Fruit fly (Drosophila melanogaster): ENCODE results near the gene pot.

pot gene

DNA sequence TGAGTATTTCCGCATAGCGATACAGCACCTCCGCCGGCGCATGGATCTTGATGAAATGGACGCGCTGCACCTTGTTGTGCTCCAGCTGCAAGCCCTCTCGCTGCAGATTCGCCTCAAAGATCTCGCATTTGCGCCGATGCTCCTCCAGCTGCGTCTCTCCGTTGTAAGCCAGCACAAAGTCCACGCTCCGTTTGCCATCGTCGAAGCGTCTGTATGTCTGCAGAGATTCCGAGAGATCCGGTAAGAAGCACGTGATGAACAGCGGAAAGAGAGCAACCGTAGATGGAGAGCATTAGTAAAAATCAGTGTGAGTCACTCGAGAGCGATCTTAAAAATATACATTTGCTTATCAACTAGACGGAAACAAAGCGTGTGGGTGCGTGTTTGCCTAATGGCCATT is 35.4 kb downstream of the pot start:
- TF ChIP-seq CG11617 (GFP tag; optimal IDR thresholded peaks at IDR 0.05) (no peak), Mnt (GFP tag; optimal IDR thresholded peaks at IDR 0.05) (no peak), kay (GFP tag; ENCODE audit: borderline replicate concordance) (no peak), toe (GFP tag; optimal IDR thresholded peaks at IDR 0.05) (no peak), CG7045 (GFP tag; optimal IDR thresholded peaks at IDR 0.05) (no peak), ovo (GFP tag; optimal IDR thresholded peaks at IDR 0.05) (no peak), cic (GFP tag; optimal IDR thresholded peaks at IDR 0.05) (no peak), cnc (optimal IDR thresholded peaks at IDR 0.05) (no peak), CG5204 (GFP tag; optimal IDR thresholded peaks at IDR 0.05) (no peak)

DNA sequence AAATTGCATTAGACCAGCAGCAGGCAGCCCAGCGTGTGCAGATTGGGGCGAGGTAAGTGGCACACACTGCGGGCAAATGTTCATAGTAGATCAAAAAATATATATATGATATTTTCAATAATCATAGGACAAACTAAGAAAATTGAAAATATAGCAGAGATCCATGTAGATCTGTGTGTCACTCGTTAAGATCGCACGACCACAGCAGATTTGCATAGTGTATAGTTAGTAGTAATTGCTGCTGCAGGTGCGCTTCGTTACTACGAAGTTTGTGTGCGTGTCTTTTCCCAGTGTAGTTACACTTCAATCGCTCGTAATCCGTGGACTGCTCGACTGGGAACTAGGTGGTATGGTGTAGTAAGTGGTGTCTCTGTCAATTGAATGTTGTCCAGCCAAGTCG is 39.9 kb downstream of the pot start, which contains the start of gene CG10352:
Gene CG10352 (minus strand): TSS at position 4 of the 400 bp plus-strand sequence.
- TF ChIP-seq CG12768 (GFP tag; optimal IDR thresholded peaks at IDR 0.05) (peak; percentile 31), Clk (GFP tag; optimal IDR thresholded peaks at IDR 0.05) (no peak), CG11617 (GFP tag; optimal IDR thresholded peaks at IDR 0.05) (peak; percentile 22), CG7045 (GFP tag; optimal IDR thresholded peaks at IDR 0.05) (no peak), Mnt (GFP tag; optimal IDR thresholded peaks at IDR 0.05) (peak; percentile 30), tj (GFP tag; optimal IDR thresholded peaks at IDR 0.05) (peak; percentile 20), toe (GFP tag; optimal IDR thresholded peaks at IDR 0.05) (no peak), CG7101 (tag; optimal IDR thresholded peaks at IDR 0.05) (peak; percentile 23), kay (GFP tag; ENCODE audit: borderline replicate concordance) (no peak), CG33017 (tag; optimal IDR thresholded peaks at IDR 0.05) (no peak), pad (GFP tag; optimal IDR thresholded peaks at IDR 0.05) (no peak), cic (GFP tag; optimal IDR thresholded peaks at IDR 0.05) (no peak), Crg-1 (GFP tag; optimal IDR thresholded peaks at IDR 0.05) (no peak), cnc (optimal IDR thresholded peaks at IDR 0.05) (no peak), CG5204 (GFP tag; optimal IDR thresholded peaks at IDR 0.05) (no peak), CG1620 (GFP tag; optimal IDR thresholded peaks at IDR 0.05) (no peak), bab1 (GFP tag; optimal IDR thresholded peaks at IDR 0.05) (no peak), CG14711 (tag; optimal IDR thresholded peaks at IDR 0.05) (no peak), Hr96 (GFP tag; optimal IDR thresholded peaks at IDR 0.05) (no peak), ovo (GFP tag; optimal IDR thresholded peaks at IDR 0.05) (no peak)

DNA sequence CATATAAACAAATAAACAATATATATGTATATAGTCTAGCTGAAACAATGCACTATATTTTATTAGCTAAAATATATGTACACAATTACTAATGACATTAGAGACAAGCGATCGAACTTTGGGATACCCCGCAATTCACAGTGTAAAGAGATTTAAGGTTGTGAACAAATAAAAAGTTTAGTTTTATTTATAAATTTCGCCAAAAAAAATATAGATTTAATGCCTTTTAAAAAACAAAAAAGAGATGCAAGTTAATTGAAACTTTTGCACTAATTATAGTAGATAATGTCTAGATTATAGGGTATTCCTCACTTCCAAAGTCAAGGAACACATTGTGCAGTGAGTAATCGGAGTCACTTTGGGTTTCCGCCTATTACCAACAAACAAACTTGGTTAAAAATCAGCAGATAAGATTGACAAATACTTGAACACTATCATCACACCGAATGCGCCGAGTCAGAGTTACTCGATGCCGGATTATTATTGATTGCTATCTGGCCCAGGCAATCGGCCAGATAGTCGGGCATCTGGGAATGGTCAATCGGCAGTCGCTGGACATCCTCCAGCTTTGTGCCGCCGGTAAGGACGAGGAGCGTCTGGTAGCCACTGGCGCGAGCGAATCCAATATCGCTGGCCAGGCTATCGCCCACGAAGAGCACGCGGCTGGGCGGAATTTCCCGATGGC is 41.8 kb downstream of the pot start:
- peak; percentile 35 for TF ChIP-seq CG7101 (tag; optimal IDR thresholded peaks at IDR 0.05)
- TF ChIP-seq Hr96 (GFP tag; optimal IDR thresholded peaks at IDR 0.05), result no peak
- TF ChIP-seq CG33017 (tag; optimal IDR thresholded peaks at IDR 0.05), result no peak
- no peak for TF ChIP-seq cic (GFP tag; optimal IDR thresholded peaks at IDR 0.05)
- TF ChIP-seq CG11617 (GFP tag; optimal IDR thresholded peaks at IDR 0.05), result peak; percentile 3

DNA sequence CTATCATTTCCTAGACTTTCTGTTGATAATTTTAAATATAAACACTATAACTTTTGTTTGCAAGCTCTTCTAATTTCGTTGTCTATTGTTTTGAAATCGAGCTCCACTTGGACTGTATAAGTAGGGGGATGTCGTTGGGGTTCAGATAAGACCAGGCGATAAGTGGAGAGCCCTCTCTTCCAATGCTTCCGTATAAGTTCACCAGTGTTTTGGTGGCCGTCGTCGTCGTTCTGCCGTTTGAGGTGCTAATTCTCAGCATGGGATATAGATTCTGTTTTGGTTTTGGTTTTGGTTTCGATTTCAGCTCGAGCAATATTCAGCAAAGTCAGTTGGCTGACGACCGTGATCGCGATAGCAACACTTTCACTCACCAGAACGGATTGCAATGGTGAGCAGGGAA is 43.9 kb downstream of the pot start, which contains the start of gene CG15739:
Gene CG15739 (plus strand): TSS at position 204 of the 400 bp plus-strand sequence.
- TF ChIP-seq pad (GFP tag; optimal IDR thresholded peaks at IDR 0.05) (peak; percentile 95), bab1 (GFP tag; optimal IDR thresholded peaks at IDR 0.05) (no peak), cic (GFP tag; optimal IDR thresholded peaks at IDR 0.05) (peak; percentile 9), Mnt (GFP tag; optimal IDR thresholded peaks at IDR 0.05) (peak; percentile 17)

DNA sequence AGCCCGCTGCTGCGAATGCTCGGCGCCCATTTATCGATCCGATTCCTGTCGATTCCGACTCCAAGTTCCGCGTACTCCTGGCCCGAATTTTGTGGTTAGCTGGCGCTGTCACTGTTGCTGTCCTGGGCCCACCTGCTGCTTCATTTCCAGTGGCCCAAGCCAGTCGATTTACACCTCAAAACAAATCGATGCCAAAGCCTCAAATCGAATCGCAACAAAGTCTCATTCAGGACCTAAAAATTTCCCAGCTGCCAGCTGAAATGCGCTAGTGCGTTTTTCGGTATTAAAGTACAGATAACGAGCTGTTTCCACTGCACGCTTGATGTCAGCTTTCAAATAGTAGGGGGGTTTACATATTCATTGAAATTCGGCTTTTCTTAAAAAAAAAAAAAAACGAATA is 44.5 kb downstream of the pot start, which contains the start of gene BORCS5:
Gene BORCS5 (minus strand): TSS at position 263 of the 400 bp plus-strand sequence.
- TF ChIP-seq toe (GFP tag; optimal IDR thresholded peaks at IDR 0.05), result no peak
- TF ChIP-seq Mnt (GFP tag; optimal IDR thresholded peaks at IDR 0.05), result no peak
- peak; percentile 18 for TF ChIP-seq CG1620 (GFP tag; optimal IDR thresholded peaks at IDR 0.05)

DNA sequence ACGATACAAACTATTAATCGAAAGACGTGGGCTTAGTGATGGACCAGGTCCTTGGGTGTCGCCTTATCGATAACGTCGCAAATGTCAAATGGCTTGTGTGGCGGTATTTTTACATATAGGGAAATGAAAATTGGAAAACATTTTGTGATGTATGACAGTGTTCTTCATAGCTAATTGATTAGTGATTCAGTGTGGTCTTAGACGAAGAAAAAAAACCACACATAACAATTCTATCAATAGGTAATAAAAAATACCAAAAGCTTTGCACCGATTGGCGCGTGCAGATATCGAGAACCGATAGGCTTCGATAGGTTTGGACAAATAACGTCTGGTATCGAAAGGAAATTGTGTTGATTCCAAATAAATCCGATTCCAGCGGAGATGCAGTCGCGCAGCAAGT is 48.2 kb downstream of the pot start, which contains the start of the genes Nrd1 and CG1847:
Gene Nrd1 (minus strand): TSS at position 28 of the 400 bp plus-strand sequence.
Gene CG1847 (plus strand): TSS at position 305 of the 400 bp plus-strand sequence.
- TF ChIP-seq cnc (optimal IDR thresholded peaks at IDR 0.05) (no peak), CG5204 (GFP tag; optimal IDR thresholded peaks at IDR 0.05) (no peak), CG7101 (tag; optimal IDR thresholded peaks at IDR 0.05) (no peak), bab1 (GFP tag; optimal IDR thresholded peaks at IDR 0.05) (no peak), cic (GFP tag; optimal IDR thresholded peaks at IDR 0.05) (no peak), CG1620 (GFP tag; optimal IDR thresholded peaks at IDR 0.05) (no peak), CG12768 (GFP tag; optimal IDR thresholded peaks at IDR 0.05) (no peak)

DNA sequence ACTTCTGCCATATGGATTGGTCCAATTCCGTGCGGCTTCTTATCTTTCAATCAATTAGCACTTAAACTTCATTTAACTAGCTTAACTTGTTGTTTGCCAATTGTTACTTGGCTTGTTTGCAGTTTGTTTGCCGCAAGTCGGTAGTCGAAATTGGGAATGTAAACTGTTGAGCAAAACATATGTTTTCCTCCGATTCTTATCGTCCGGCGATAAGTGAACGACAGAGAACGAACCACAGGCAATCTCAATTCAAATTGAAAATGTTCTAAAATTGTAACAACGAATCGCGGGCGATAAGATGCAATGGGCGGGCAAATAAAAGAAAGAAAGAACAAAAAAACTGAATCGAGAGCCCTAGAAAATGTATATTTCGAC is 58.6 kb downstream of the pot start:
- TF ChIP-seq ovo (GFP tag; optimal IDR thresholded peaks at IDR 0.05), result no peak
- no peak for TF ChIP-seq pad (GFP tag; optimal IDR thresholded peaks at IDR 0.05)
- TF ChIP-seq CG1620 (GFP tag; optimal IDR thresholded peaks at IDR 0.05), result no peak
- no peak for TF ChIP-seq CG7045 (GFP tag; optimal IDR thresholded peaks at IDR 0.05)
- TF ChIP-seq CG5204 (GFP tag; optimal IDR thresholded peaks at IDR 0.05), result no peak
- no peak for TF ChIP-seq Mnt (GFP tag; optimal IDR thresholded peaks at IDR 0.05)
- no peak for TF ChIP-seq Clk (GFP tag; optimal IDR thresholded peaks at IDR 0.05)
